Worm (Caenorhabditis elegans): ENCODE data around the gene Y66D12A.13.

Y66D12A.13 gene

DNA sequence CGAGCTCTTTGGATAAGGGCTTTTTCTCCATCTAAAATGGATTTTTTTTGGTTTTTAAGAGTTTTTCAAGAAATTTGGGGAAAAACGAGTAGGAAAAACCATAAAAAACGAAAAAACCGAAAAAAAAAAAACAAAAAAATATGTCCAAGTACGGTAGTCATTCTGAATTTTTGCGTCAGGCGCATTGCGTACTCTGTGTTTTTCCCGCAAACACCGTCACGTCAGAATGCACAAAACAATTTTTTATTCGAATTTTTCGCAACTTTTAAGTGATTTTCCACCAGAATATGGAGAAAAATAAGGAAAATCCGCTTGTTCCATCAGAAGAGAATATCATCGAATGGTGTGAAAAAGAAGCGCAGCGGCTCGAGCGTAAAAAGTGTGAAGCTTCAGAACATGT lies 33.2 kb downstream of the Y66D12A.13 start, which contains the start of the genes Y66D12A.6 and ceh-92 (continued):
- TF ChIP-seq ets-4 (GFP tag; optimal IDR thresholded peaks at IDR 0.05): no peak
- TF ChIP-seq egrh-3 (GFP tag; IDR thresholded peaks at IDR 0.05): no peak
- no peak for TF ChIP-seq ztf-26 (tag; optimal IDR thresholded peaks at IDR 0.05)
- TF ChIP-seq xnd-1 (tag; optimal IDR thresholded peaks at IDR 0.05): no peak
- TF ChIP-seq ztf-25 (GFP tag; IDR thresholded peaks at IDR 0.05): no peak
- TF ChIP-seq madf-3 (GFP tag; IDR thresholded peaks at IDR 0.05): no peak
- peak; percentile 70 for TF ChIP-seq F49E8.2 (tag; optimal IDR thresholded peaks at IDR 0.05; ENCODE audit: insufficient read depth)
- peak; percentile 49; the same call in 1 of the 2 replicates for TF ChIP-seq mcd-1 (GFP tag; IDR thresholded peaks at IDR 0.05)
- peak; percentile 73 for TF ChIP-seq D2030.7 (GFP tag; IDR thresholded peaks at IDR 0.05)
- TF ChIP-seq snpc-1.1 (tag; optimal IDR thresholded peaks at IDR 0.05; ENCODE audit: insufficient read depth): peak; percentile 0
- no peak for TF ChIP-seq let-607 (tag; optimal IDR thresholded peaks at IDR 0.05)
- no peak for TF ChIP-seq F57C9.4 (tag; optimal IDR thresholded peaks at IDR 0.05)
- TF ChIP-seq sptf-2 (GFP tag; optimal IDR thresholded peaks at IDR 0.05): no peak
- TF ChIP-seq zim-3 (tag; optimal IDR thresholded peaks at IDR 0.05): no peak
- TF ChIP-seq T26A5.8 (tag; optimal IDR thresholded peaks at IDR 0.05): no peak
- no peak for TF ChIP-seq ztf-28 (GFP tag; IDR thresholded peaks at IDR 0.05)
- peak; percentile 47 for TF ChIP-seq F33H1.4 (GFP tag; IDR thresholded peaks at IDR 0.05)
- no peak for TF ChIP-seq nhr-120 (GFP tag; IDR thresholded peaks at IDR 0.05)
- no peak for TF ChIP-seq madf-8 (GFP tag; conservative IDR thresholded peaks at IDR 0.05)
- TF ChIP-seq C17E4.6 (GFP tag; IDR thresholded peaks at IDR 0.05): no peak
- TF ChIP-seq F10E7.11 (tag; optimal IDR thresholded peaks at IDR 0.05): no peak
- TF ChIP-seq F52B5.7 (tag; optimal IDR thresholded peaks at IDR 0.05): no peak
- TF ChIP-seq dox-1 (GFP tag; IDR thresholded peaks at IDR 0.05): peak; percentile 37; the same call in 1 of the 2 replicates
- no peak for TF ChIP-seq B0261.1 (tag; optimal IDR thresholded peaks at IDR 0.05)
- no peak for TF ChIP-seq die-1 (tag; optimal IDR thresholded peaks at IDR 0.05)
- peak; percentile 49; the same call in 1 of the 2 replicates for TF ChIP-seq ceh-91 (GFP tag; IDR thresholded peaks at IDR 0.05)
- no peak for TF ChIP-seq attf-5 (GFP tag; optimal IDR thresholded peaks at IDR 0.05)
- TF ChIP-seq Y53F4B.3 (GFP tag; IDR thresholded peaks at IDR 0.05): no peak
- TF ChIP-seq F23B12.7 (tag; optimal IDR thresholded peaks at IDR 0.05; ENCODE audit: insufficient read depth): peak; percentile 5
- TF ChIP-seq ceh-79 (tag; optimal IDR thresholded peaks at IDR 0.05): no peak
- TF ChIP-seq B0019.2 (GFP tag; conservative IDR thresholded peaks at IDR 0.05): peak; percentile 14; the same call in 1 of the 2 replicates
- TF ChIP-seq ceh-40 (GFP tag; IDR thresholded peaks at IDR 0.05): no peak
- TF ChIP-seq lin-40 (tag; optimal IDR thresholded peaks at IDR 0.05): no peak
- TF ChIP-seq dpl-1 (GFP tag; optimal IDR thresholded peaks at IDR 0.05): peak; percentile 25
- no peak for TF ChIP-seq bed-1 (GFP tag; IDR thresholded peaks at IDR 0.05)
- no peak for TF ChIP-seq rpc-1 (optimal IDR thresholded peaks at IDR 0.05)
- no peak for TF ChIP-seq rpc-1 (tag; optimal IDR thresholded peaks at IDR 0.05)
- TF ChIP-seq lir-1 (GFP tag; conservative IDR thresholded peaks at IDR 0.05): no peak
- TF ChIP-seq sea-2 (GFP tag; IDR thresholded peaks at IDR 0.05): no peak
- no peak for TF ChIP-seq madf-10 (tag; optimal IDR thresholded peaks at IDR 0.05)
- no peak for TF ChIP-seq hrde-1 (tag; optimal IDR thresholded peaks at IDR 0.05; ENCODE audit: borderline replicate concordance)
- TF ChIP-seq nhr-90 (tag; optimal IDR thresholded peaks at IDR 0.05): no peak
- no peak for TF ChIP-seq pbrm-1 (GFP tag; IDR thresholded peaks at IDR 0.05)
- no peak for TF ChIP-seq nfya-1 (tag; optimal IDR thresholded peaks at IDR 0.05; ENCODE audit: borderline replicate concordance, insufficient read depth)
- no peak for TF ChIP-seq somi-1 (GFP tag; optimal IDR thresholded peaks at IDR 0.05)
- no peak for TF ChIP-seq snpc-4 (GFP tag; optimal IDR thresholded peaks at IDR 0.05)
- no peak for TF ChIP-seq snpc-4 (tag; optimal IDR thresholded peaks at IDR 0.05)
- TF ChIP-seq Y95B8A.8 (GFP tag; IDR thresholded peaks at IDR 0.05): no peak
- TF ChIP-seq madf-6 (GFP tag; IDR thresholded peaks at IDR 0.05): peak; percentile 64

All from whole organism, young adult.